Worm (Caenorhabditis elegans): ENCODE measurements around the gene R04D3.2.
A peak's percentile ranks its signal among the peaks of the same experiment; 100 is the strongest.

Gene R04D3.2

ce11 chrX:13238197-13238596 is 48.2 kb downstream of the R04D3.2 start, which contains the start of gene K08H2.4:
K08H2.4 (plus strand) TSS chrX:13238497.
- TF ChIP-seq hlh-1 (tag; optimal IDR thresholded peaks at IDR 0.05) (peak; percentile 33), ceh-39 (tag; optimal IDR thresholded peaks at IDR 0.05) (peak; percentile 21), pha-4 (tag; optimal IDR thresholded peaks at IDR 0.05) (no peak), nhr-76 (tag; optimal IDR thresholded peaks at IDR 0.05) (no peak)

ce11 chrX:13237102-13237501 is 49.3 kb downstream of the R04D3.2 start, which contains the start of gene K08H2.3:
K08H2.3 (plus strand) TSS chrX:13237402.
- TF ChIP-seq bed-3 (GFP tag; optimal IDR thresholded peaks at IDR 0.05), result no peak
- no peak for TF ChIP-seq tbx-8 (GFP tag; optimal IDR thresholded peaks at IDR 0.05)
- TF ChIP-seq elt-3 (tag; optimal IDR thresholded peaks at IDR 0.05), result no peak
- no peak for TF ChIP-seq ham-2 (GFP tag; optimal IDR thresholded peaks at IDR 0.05)
- no peak for TF ChIP-seq ces-1 (GFP tag; optimal IDR thresholded peaks at IDR 0.05)
- no peak for TF ChIP-seq blmp-1 (tag; optimal IDR thresholded peaks at IDR 0.05)
- TF ChIP-seq lsy-2 (tag; optimal IDR thresholded peaks at IDR 0.05), result no peak
- TF ChIP-seq mls-2 (tag; optimal IDR thresholded peaks at IDR 0.05), result no peak
- no peak for TF ChIP-seq lin-13 (tag; optimal IDR thresholded peaks at IDR 0.05)
- TF ChIP-seq nhr-76 (tag; optimal IDR thresholded peaks at IDR 0.05), result no peak
- TF ChIP-seq nhr-28 (tag; optimal IDR thresholded peaks at IDR 0.05), result no peak
- no peak for TF ChIP-seq unc-120 (tag; optimal IDR thresholded peaks at IDR 0.05; ENCODE audit: poor library complexity, severe bottlenecking)
- TF ChIP-seq elt-1 (tag; optimal IDR thresholded peaks at IDR 0.05; ENCODE audit: borderline replicate concordance, insufficient read depth), result no peak
- no peak for TF ChIP-seq mep-1 (tag; optimal IDR thresholded peaks at IDR 0.05)
- TF ChIP-seq mab-5 (tag; optimal IDR thresholded peaks at IDR 0.05), result no peak
- no peak for TF ChIP-seq flh-1 (GFP tag; optimal IDR thresholded peaks at IDR 0.05)

All from whole organism, mixed stage, embryonic.